Fruit fly (Drosophila melanogaster) whole organism, wandering third instar larva: ENCODE data around the gene loqs.

Experiments used
- Dif ChIP-seq: fragments of 200-275, 200-300 bp; sonication (Bioruptor generic); optimal IDR thresholded peaks from 2 replicates; lab custom pipeline; 2018; ENCODE audit warnings: missing biosample characterization, missing genetic modification characterization; ENCODE audit not compliant: partially characterized antibody
- HLH106 ChIP-seq: fragments of 200-800 bp; optimal IDR thresholded peaks from 3 replicates; lab custom pipeline; 2019; ENCODE audit warnings: missing biosample characterization, mild to moderate bottlenecking, missing genetic modification characterization, moderate library complexity
- Hr83 ChIP-seq: fragments of 200-300 bp; sonication (Bioruptor generic); optimal IDR thresholded peaks from 2 replicates; lab custom pipeline; 2016; ENCODE audit warnings: missing biosample characterization, mild to moderate bottlenecking, missing genetic modification characterization, moderate library complexity; ENCODE audit not compliant: poor library complexity, severe bottlenecking
- Jra ChIP-seq: sonication (Bioruptor generic); optimal IDR thresholded peaks from 2 replicates; lab custom pipeline; 2016; ENCODE audit warnings: missing biosample characterization, missing genetic modification characterization
- Myc ChIP-seq: fragments of >200 bp; optimal IDR thresholded peaks from 2 replicates; lab custom pipeline; 2017
- Rel ChIP-seq, 2 experiments: fragments of 200-800 bp; sonication (Bioruptor generic) in 1 of 2; optimal IDR thresholded peaks; 2 replicates in 1 of 2; 3 replicates in 1 of 2; lab custom pipeline; 2016 to 2019; ENCODE audit warnings: mild to moderate bottlenecking in 2 of 2, missing biosample characterization in 2 of 2, missing genetic modification characterization in 2 of 2, moderate library complexity in 1 of 2
- dsf ChIP-seq: sonication (Bioruptor generic); optimal IDR thresholded peaks from 2 replicates; lab custom pipeline; 2016; ENCODE audit warnings: missing biosample characterization, missing genetic modification characterization, borderline replicate concordance
- ey ChIP-seq: fragments of 200-800 bp; sonication (Bioruptor generic); optimal IDR thresholded peaks from 2 replicates; lab custom pipeline; 2016; ENCODE audit warnings: missing biosample characterization, missing genetic modification characterization
- lola ChIP-seq: fragments of >200 bp; optimal IDR thresholded peaks from 2 replicates; lab custom pipeline; 2017; ENCODE audit warnings: missing biosample characterization, missing genetic modification characterization
- pan ChIP-seq: fragments of >200 bp; optimal IDR thresholded peaks from 2 replicates; lab custom pipeline; 2017
- psq ChIP-seq: fragments of 200-800 bp; sonication (Bioruptor generic); optimal IDR thresholded peaks from 3 replicates; lab custom pipeline; 2017; ENCODE audit warnings: missing biosample characterization, mild to moderate bottlenecking, missing genetic modification characterization, moderate library complexity
- sv ChIP-seq: fragments of 200-800 bp; sonication (Bioruptor generic); optimal IDR thresholded peaks from 3 replicates; lab custom pipeline; 2016; ENCODE audit warnings: missing biosample characterization, missing genetic modification characterization
- usp ChIP-seq: fragments of >200 bp; optimal IDR thresholded peaks from 2 replicates; lab custom pipeline; 2017; ENCODE audit warnings: missing biosample characterization, missing genetic modification characterization

DNA sequence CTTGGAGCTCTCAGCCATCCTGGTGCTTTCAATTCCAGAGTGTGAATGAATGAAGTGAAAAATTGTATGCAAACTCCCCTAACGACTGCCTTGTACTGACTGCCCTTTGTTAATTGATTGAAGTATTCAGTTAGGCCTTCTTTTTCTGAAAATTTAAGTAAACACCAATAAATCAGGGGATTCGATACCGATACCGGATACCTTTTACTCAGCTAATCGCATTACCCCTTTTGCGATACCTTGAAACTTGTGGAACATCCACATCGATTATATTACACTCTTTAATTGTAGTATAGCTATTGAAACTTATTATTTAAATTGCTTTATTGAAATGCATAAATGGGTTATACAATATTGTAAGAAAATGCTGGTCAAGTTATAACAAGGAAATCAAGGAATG is 13.6 kb downstream of the loqs start, which contains the start of gene CG16957:
- TF ChIP-seq pan (lab: Kevin White, UChicago), result no peak
- TF ChIP-seq psq (GFP tag; lab: Kevin White, UChicago), result no peak
- no peak for TF ChIP-seq dsf (GFP tag; lab: Kevin White, UChicago)
- no peak for TF ChIP-seq Myc
- TF ChIP-seq Dif, result no peak
- TF ChIP-seq HLH106, result no peak
- no peak for TF ChIP-seq ey (GFP tag; lab: Kevin White, UChicago)
- TF ChIP-seq Rel (GFP tag; optimal IDR thresholded peaks at IDR 0.05; lab: Kevin White, UChicago), result no peak
- no peak for TF ChIP-seq Rel (tag; optimal IDR thresholded peaks at IDR 0.05; lab: Kevin White, UChicago)
- no peak for TF ChIP-seq usp (GFP tag; lab: Kevin White, UChicago)
- no peak for TF ChIP-seq Hr83 (GFP tag; lab: Kevin White, UChicago)
- TF ChIP-seq Jra, result no peak
- no peak for TF ChIP-seq lola (GFP tag; lab: Kevin White, UChicago)
- TF ChIP-seq sv, result no peak
